Fruit fly (Drosophila melanogaster): ENCODE data around the gene NHP2.
A peak's percentile ranks its signal among the peaks of the same experiment; 100 is the strongest.

NHP2 gene

dm6 chr3L:14759097-14759795, 42.7 kb downstream of the NHP2 start (continued):
- TF ChIP-seq CG10959 (GFP tag; IDR thresholded peaks at IDR 0.05) (peak; percentile 99), Sin3A (optimal IDR thresholded peaks at IDR 0.05) (no peak), CG43689 (GFP tag; IDR thresholded peaks at IDR 0.05) (peak; percentile 99), onecut (GFP tag; IDR thresholded peaks at IDR 0.05) (peak; percentile 99), pan (optimal IDR thresholded peaks at IDR 0.05) (no peak), pan (GFP tag; optimal IDR thresholded peaks at IDR 0.05 in 1 of 2, IDR thresholded peaks at IDR 0.05 in 1 of 2) (peak in 1 of 2 experiments; percentile 99), nau (GFP tag; optimal IDR thresholded peaks at IDR 0.05) (peak; percentile 100), CG14014 (GFP tag; IDR thresholded peaks at IDR 0.05) (peak; percentile 100), nom (GFP tag; optimal IDR thresholded peaks at IDR 0.05) (peak; percentile 99), kah (GFP tag; optimal IDR thresholded peaks at IDR 0.05) (peak; percentile 99), Gug (GFP tag; IDR thresholded peaks at IDR 0.05) (peak; percentile 99), CG3847 (GFP tag; IDR thresholded peaks at IDR 0.05) (peak; percentile 100), hth (optimal IDR thresholded peaks at IDR 0.05) (no peak), wor (GFP tag; IDR thresholded peaks at IDR 0.05) (peak; percentile 100), CG9817 (tag; optimal IDR thresholded peaks at IDR 0.05) (peak; percentile 100), CG14710 (tag; optimal IDR thresholded peaks at IDR 0.05) (peak; percentile 99), CG31365 (tag; optimal IDR thresholded peaks at IDR 0.05) (peak; percentile 93), fru (optimal IDR thresholded peaks at IDR 0.05) (no peak), eyg (GFP tag; optimal IDR thresholded peaks at IDR 0.05) (peak; percentile 98), Dbx (GFP tag; IDR thresholded peaks at IDR 0.05) (peak; percentile 100), CG5180 (GFP tag; optimal IDR thresholded peaks at IDR 0.05) (peak; percentile 95), CHES-1-like (GFP tag; optimal IDR thresholded peaks at IDR 0.05) (peak; percentile 99), CG2116 (GFP tag; optimal IDR thresholded peaks at IDR 0.05) (peak; percentile 94), CG4424 (GFP tag; optimal IDR thresholded peaks at IDR 0.05) (peak; percentile 100), sqz (GFP tag; optimal IDR thresholded peaks at IDR 0.05) (peak; percentile 100), Bteb2 (GFP tag; optimal IDR thresholded peaks at IDR 0.05) (peak; percentile 99), CG15479 (GFP tag; optimal IDR thresholded peaks at IDR 0.05) (peak; percentile 84), HmgZ (tag; optimal IDR thresholded peaks at IDR 0.05) (peak; percentile 100), Oli (tag; optimal IDR thresholded peaks at IDR 0.05) (peak; percentile 100), CG17802 (tag; optimal IDR thresholded peaks at IDR 0.05) (peak; percentile 94), cwo (GFP tag; optimal IDR thresholded peaks at IDR 0.05) (peak; percentile 100), oc (tag; optimal IDR thresholded peaks at IDR 0.05) (peak; percentile 100), Sry-δ (GFP tag; optimal IDR thresholded peaks at IDR 0.05) (peak; percentile 82), Mrtf (GFP tag; IDR thresholded peaks at IDR 0.05) (peak; percentile 99), luna (GFP tag; optimal IDR thresholded peaks at IDR 0.05) (peak; percentile 98), lmd (GFP tag; IDR thresholded peaks at IDR 0.05) (peak; percentile 100), CG4854 (GFP tag; optimal IDR thresholded peaks at IDR 0.05) (peak; percentile 99), so (GFP tag; IDR thresholded peaks at IDR 0.05) (peak; percentile 100), CG7987 (GFP tag; optimal IDR thresholded peaks at IDR 0.05) (peak; percentile 98), CG12769 (tag; optimal IDR thresholded peaks at IDR 0.05) (peak; percentile 97), CG8924 (tag; optimal IDR thresholded peaks at IDR 0.05) (peak; percentile 100), HmgD (GFP tag; optimal IDR thresholded peaks at IDR 0.05) (peak; percentile 97), hbn (GFP tag; IDR thresholded peaks at IDR 0.05; ENCODE audit: partially characterized antibody) (no peak), CG16815 (GFP tag; optimal IDR thresholded peaks at IDR 0.05) (peak; percentile 100), sr (GFP tag; IDR thresholded peaks at IDR 0.05) (peak; percentile 96), usp (GFP tag; optimal IDR thresholded peaks at IDR 0.05) (no peak), p53 (GFP tag; optimal IDR thresholded peaks at IDR 0.05) (peak; percentile 96), wdn (GFP tag; IDR thresholded peaks at IDR 0.05) (peak; percentile 100), Xbp1 (GFP tag; optimal IDR thresholded peaks at IDR 0.05) (peak; percentile 99), CG7271 (tag; optimal IDR thresholded peaks at IDR 0.05) (peak; percentile 96), CG14965 (GFP tag; optimal IDR thresholded peaks at IDR 0.05; ENCODE audit: borderline replicate concordance) (peak; percentile 85)

Data from whole organism, embryonic.